Worm (Caenorhabditis elegans) whole organism, late embryonic: Measurements from ENCODE around the gene M163.1.
A peak's percentile ranks its signal among the peaks of the same experiment; 100 is the strongest.

Source experiments
- C08G9.2 ChIP-seq: sonication (generic microtip); optimal IDR thresholded peaks from 2 replicates; lab custom pipeline; 2016; ENCODE audit warnings: mild to moderate bottlenecking, missing genetic modification characterization, moderate library complexity, missing compliant biosample characterization
- C38D4.7 ChIP-seq: fragments of 200-800 bp; sonication (Bioruptor generic); optimal IDR thresholded peaks from 2 replicates; lab custom pipeline; 2018; ENCODE audit warnings: mild to moderate bottlenecking, missing genetic modification characterization, moderate library complexity, missing compliant biosample characterization
- F13H6.1 ChIP-seq: sonication (generic microtip); optimal IDR thresholded peaks from 2 replicates; lab custom pipeline; 2016; ENCODE audit warnings: missing genetic modification characterization, missing compliant biosample characterization
- K02D7.2 ChIP-seq: sonication (generic microtip); optimal IDR thresholded peaks from 2 replicates; lab custom pipeline; 2017; ENCODE audit warnings: mild to moderate bottlenecking, missing genetic modification characterization, missing compliant biosample characterization
- T23F11.4 ChIP-seq: fragments of 200-800 bp; sonication (Bioruptor generic); optimal IDR thresholded peaks from 2 replicates; lab custom pipeline; 2018; ENCODE audit warnings: mild to moderate bottlenecking, missing genetic modification characterization, missing compliant biosample characterization
- ama-1 ChIP-seq: fragments of 150-350 bp; optimal IDR thresholded peaks from 2 replicates; lab custom pipeline; 2014
- ceh-14 ChIP-seq: sonication (generic microtip); optimal IDR thresholded peaks from 2 replicates; lab custom pipeline; 2016; ENCODE audit warnings: missing genotype, missing genetic modification characterization, missing compliant biosample characterization
- ceh-19 ChIP-seq: fragments of 200-800 bp; sonication (Bioruptor generic); optimal IDR thresholded peaks from 2 replicates; lab custom pipeline; 2018; ENCODE audit warnings: mild to moderate bottlenecking, missing genetic modification characterization, missing compliant biosample characterization
- ceh-2 ChIP-seq: sonication (generic microtip); optimal IDR thresholded peaks from 2 replicates; lab custom pipeline; 2016; ENCODE audit warnings: missing genotype, missing genetic modification characterization, missing compliant biosample characterization
- ceh-30 ChIP-seq: fragments of 150-350 bp; optimal IDR thresholded peaks from 2 replicates; lab custom pipeline; 2014; ENCODE audit warnings: missing biosample characterization, missing genetic modification characterization
- ceh-31 ChIP-seq: sonication (generic microtip); optimal IDR thresholded peaks from 2 replicates; lab custom pipeline; 2016; ENCODE audit warnings: missing genetic modification characterization, missing compliant biosample characterization
- ceh-34 ChIP-seq: sonication (generic microtip); optimal IDR thresholded peaks from 2 replicates; lab custom pipeline; 2016; ENCODE audit warnings: mild to moderate bottlenecking, missing genetic modification characterization, missing compliant biosample characterization
- ceh-48 ChIP-seq: sonication (generic microtip); optimal IDR thresholded peaks from 2 replicates; lab custom pipeline; 2016; ENCODE audit warnings: missing genetic modification characterization, inconsistent platforms, missing compliant biosample characterization
- ceh-9 ChIP-seq: sonication (generic microtip); optimal IDR thresholded peaks from 2 replicates; lab custom pipeline; 2016; ENCODE audit warnings: mild to moderate bottlenecking, missing genetic modification characterization, inconsistent platforms, missing compliant biosample characterization
- dmd-4 ChIP-seq: sonication (generic microtip); optimal IDR thresholded peaks from 2 replicates; lab custom pipeline; 2016; ENCODE audit warnings: borderline replicate concordance, missing genetic modification characterization, missing compliant biosample characterization
- dve-1 ChIP-seq: sonication (generic microtip); optimal IDR thresholded peaks from 2 replicates; lab custom pipeline; 2017; ENCODE audit warnings: antibody characterized with exemption, mild to moderate bottlenecking, missing genetic modification characterization, missing compliant biosample characterization
- ets-4 ChIP-seq: sonication (generic microtip); optimal IDR thresholded peaks from 2 replicates; lab custom pipeline; 2016; ENCODE audit warnings: missing genetic modification characterization, missing compliant biosample characterization
- eyg-1 ChIP-seq: sonication (generic microtip); optimal IDR thresholded peaks from 2 replicates; lab custom pipeline; 2016; ENCODE audit warnings: missing genotype, missing genetic modification characterization, missing compliant biosample characterization
- fkh-6 ChIP-seq: sonication (generic microtip); optimal IDR thresholded peaks from 2 replicates; lab custom pipeline; 2016; ENCODE audit warnings: missing genetic modification characterization, missing compliant biosample characterization
- gmeb-2 ChIP-seq: sonication (generic microtip); optimal IDR thresholded peaks from 2 replicates; lab custom pipeline; 2016; ENCODE audit warnings: missing genetic modification characterization, inconsistent platforms, missing compliant biosample characterization
- hlh-13 ChIP-seq: fragments of 200-800 bp; sonication (Bioruptor generic); optimal IDR thresholded peaks from 2 replicates; lab custom pipeline; 2018; ENCODE audit warnings: mild to moderate bottlenecking, missing genetic modification characterization, missing compliant biosample characterization
- hlh-30 ChIP-seq: sonication (generic microtip); optimal IDR thresholded peaks from 2 replicates; lab custom pipeline; 2017; ENCODE audit warnings: antibody characterized with exemption, missing genetic modification characterization, missing compliant biosample characterization; ENCODE audit not compliant: insufficient read depth
- hlh-6 ChIP-seq: sonication (generic microtip); optimal IDR thresholded peaks from 2 replicates; lab custom pipeline; 2016; ENCODE audit warnings: missing genotype, missing genetic modification characterization, missing compliant biosample characterization
- madf-2 ChIP-seq: sonication (generic microtip); optimal IDR thresholded peaks from 2 replicates; lab custom pipeline; 2017; ENCODE audit warnings: missing genetic modification characterization, missing compliant biosample characterization
- nfya-1 ChIP-seq: sonication (generic microtip); optimal IDR thresholded peaks from 2 replicates; lab custom pipeline; 2017; ENCODE audit warnings: missing genetic modification characterization, mild to moderate bottlenecking, missing compliant biosample characterization, antibody characterized with exemption, moderate library complexity
- nhr-11 ChIP-seq: fragments of 150-350 bp; optimal IDR thresholded peaks from 2 replicates; lab custom pipeline; 2014; ENCODE audit warnings: missing biosample characterization, missing genetic modification characterization
- nhr-232 ChIP-seq: sonication (generic microtip); optimal IDR thresholded peaks from 2 replicates; lab custom pipeline; 2016; ENCODE audit warnings: missing genetic modification characterization, missing compliant biosample characterization
- npax-4 ChIP-seq: sonication (generic microtip); optimal IDR thresholded peaks from 2 replicates; lab custom pipeline; 2016; ENCODE audit warnings: missing genetic modification characterization, missing compliant biosample characterization
- pag-3 ChIP-seq: sonication (generic microtip); optimal IDR thresholded peaks from 2 replicates; lab custom pipeline; 2016; ENCODE audit warnings: missing compliant biosample characterization, missing genetic modification characterization, borderline replicate concordance
- pax-1 ChIP-seq: fragments of 150-350 bp; optimal IDR thresholded peaks from 2 replicates; lab custom pipeline; 2014; ENCODE audit warnings: missing biosample characterization, missing genetic modification characterization
- pha-4 ChIP-seq: fragments of 150-350 bp; optimal IDR thresholded peaks from 2 replicates; lab custom pipeline; 2018; ENCODE audit warnings: missing biosample characterization, missing genetic modification reagents, missing genetic modification characterization
- ref-2 ChIP-seq: sonication (generic microtip); optimal IDR thresholded peaks from 2 replicates; lab custom pipeline; 2016; ENCODE audit warnings: missing genetic modification characterization, missing compliant biosample characterization
- sox-2 ChIP-seq: fragments of 200-800 bp; sonication (Bioruptor generic); IDR thresholded peaks from 2 replicates; pipeline ENCODE4 v1.3.6; 2022; ENCODE audit warnings: missing genetic modification reagents, missing genetic modification characterization, missing compliant biosample characterization
- sox-4 ChIP-seq: sonication (generic microtip); optimal IDR thresholded peaks from 2 replicates; lab custom pipeline; 2017; ENCODE audit warnings: mild to moderate bottlenecking, missing genetic modification characterization, inconsistent platforms, missing compliant biosample characterization
- syd-9 ChIP-seq: sonication (generic microtip); optimal IDR thresholded peaks from 2 replicates; lab custom pipeline; 2016; ENCODE audit warnings: mild to moderate bottlenecking, missing genetic modification characterization, moderate library complexity, missing compliant biosample characterization
- tbx-2 ChIP-seq: sonication (generic microtip); optimal IDR thresholded peaks from 2 replicates; lab custom pipeline; 2016; ENCODE audit warnings: missing genetic modification characterization, missing compliant biosample characterization
- tbx-7 ChIP-seq: sonication (generic microtip); optimal IDR thresholded peaks from 2 replicates; lab custom pipeline; 2016; ENCODE audit warnings: missing genotype, missing genetic modification characterization, missing compliant biosample characterization
- ttx-3 ChIP-seq: sonication (generic microtip); optimal IDR thresholded peaks from 2 replicates; lab custom pipeline; 2016; ENCODE audit warnings: missing genetic modification reagents, missing genetic modification characterization, missing compliant biosample characterization
- unc-42 ChIP-seq: sonication (generic microtip); optimal IDR thresholded peaks from 2 replicates; lab custom pipeline; 2016; ENCODE audit warnings: missing genotype, missing genetic modification characterization, missing compliant biosample characterization
- zip-5 ChIP-seq: sonication (generic microtip); optimal IDR thresholded peaks from 2 replicates; lab custom pipeline; 2016; ENCODE audit warnings: missing genetic modification characterization, missing compliant biosample characterization

Gene M163.1

DNA sequence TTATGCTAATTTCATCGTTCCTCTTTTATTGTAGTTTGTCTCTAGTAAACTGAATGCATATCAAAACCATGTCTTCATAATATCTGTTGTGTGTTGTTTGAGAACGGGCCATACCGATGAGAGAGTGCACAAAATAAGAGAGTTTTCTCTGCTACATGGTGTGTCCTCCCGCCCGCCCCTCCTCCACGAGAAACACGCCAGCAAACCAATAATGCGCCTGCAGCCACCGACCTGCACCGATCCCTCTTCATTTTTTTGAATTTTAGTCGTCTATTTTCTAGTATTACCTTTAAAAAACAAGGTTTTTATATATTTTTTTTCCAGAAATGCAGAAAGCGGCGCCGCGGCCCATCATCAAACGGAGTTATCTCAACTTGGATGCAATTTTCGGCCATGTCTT, 23.4 kb downstream of the M163.1 start, which contains the start of gene gfi-3 (continued):
- no peak for TF ChIP-seq nhr-11
- TF ChIP-seq T23F11.4 (GFP tag; lab: Kevin White, UChicago): no peak
- no peak for TF ChIP-seq pha-4 (tag; lab: Kevin White, UChicago)
- peak; percentile 26 for TF ChIP-seq gmeb-2 (tag; lab: Kevin White, UChicago)
- TF ChIP-seq ceh-48 (tag; lab: Kevin White, UChicago): peak; percentile 18
- TF ChIP-seq tbx-2 (tag; lab: Kevin White, UChicago): peak; percentile 72
- no peak for TF ChIP-seq zip-5 (tag; lab: Kevin White, UChicago)
- no peak for TF ChIP-seq hlh-13
- TF ChIP-seq ets-4 (tag; lab: Kevin White, UChicago): no peak
- peak; percentile 41 for TF ChIP-seq ttx-3 (tag; lab: Kevin White, UChicago)
- peak; percentile 35 for TF ChIP-seq C38D4.7
- TF ChIP-seq ceh-34 (tag; lab: Kevin White, UChicago): peak; percentile 77
- TF ChIP-seq sox-2 (GFP tag; lab: Robert Waterston, UW): no peak
- TF ChIP-seq F13H6.1 (tag; lab: Kevin White, UChicago): peak; percentile 8
- TF ChIP-seq eyg-1 (tag; lab: Kevin White, UChicago): no peak
- TF ChIP-seq dve-1 (tag; lab: Kevin White, UChicago): no peak
- TF ChIP-seq dmd-4: peak; percentile 36
- TF ChIP-seq unc-42 (tag; lab: Kevin White, UChicago): peak; percentile 27
- peak; percentile 4 for TF ChIP-seq ceh-2 (tag; lab: Kevin White, UChicago)
- no peak for TF ChIP-seq hlh-30
- TF ChIP-seq ceh-9: no peak
- TF ChIP-seq hlh-6: no peak
- no peak for TF ChIP-seq ama-1 (lab: Kevin White, UChicago)
- TF ChIP-seq nfya-1 (tag; lab: Kevin White, UChicago): peak; percentile 72
- peak; percentile 33 for TF ChIP-seq sox-4 (tag; lab: Kevin White, UChicago)
- peak; percentile 46 for TF ChIP-seq ceh-31 (tag; lab: Kevin White, UChicago)
- TF ChIP-seq K02D7.2 (tag; lab: Kevin White, UChicago): no peak
- TF ChIP-seq C08G9.2: no peak
- TF ChIP-seq pag-3 (tag; lab: Kevin White, UChicago): no peak

DNA sequence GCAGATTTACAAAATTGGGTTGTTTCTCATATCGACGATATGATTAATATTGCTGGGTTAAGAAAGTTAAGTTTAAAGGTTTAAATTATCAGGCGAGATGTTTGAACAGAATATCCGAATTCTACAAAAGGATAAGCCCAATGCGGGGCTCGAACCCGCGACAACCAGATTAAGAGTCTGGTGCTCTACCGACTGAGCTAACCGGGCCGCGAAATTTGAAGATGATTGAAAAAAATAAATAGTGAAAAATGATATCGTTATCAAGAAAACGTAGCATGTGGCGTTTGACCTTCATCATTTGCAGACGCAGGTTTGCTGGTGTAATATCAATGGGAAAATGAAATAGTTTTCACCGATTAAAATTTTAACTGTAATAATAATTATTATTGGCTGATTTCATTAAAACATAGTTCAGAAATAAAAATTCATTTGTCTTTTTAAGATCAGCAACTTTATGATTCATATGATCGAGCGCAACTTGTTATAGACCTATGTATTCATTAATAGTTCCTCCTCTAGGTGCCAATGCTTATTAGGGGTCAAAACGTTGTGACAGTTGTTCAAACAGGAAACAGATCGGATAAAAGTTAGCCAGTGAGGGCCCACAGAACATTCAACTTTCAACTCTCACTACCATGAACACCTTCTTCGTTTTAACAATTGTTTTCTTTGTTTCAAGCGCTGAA, 24.7 kb downstream of the M163.1 start, which contains the start of gene M163.11:
TSS of gene M163.11 (plus strand) at position 636 of the 686 bp plus-strand sequence.
- no peak for TF ChIP-seq tbx-7 (tag; lab: Kevin White, UChicago)
- peak; percentile 45 for TF ChIP-seq dve-1 (tag; lab: Kevin White, UChicago)
- TF ChIP-seq, all 69 proteins: peak for 1

DNA sequence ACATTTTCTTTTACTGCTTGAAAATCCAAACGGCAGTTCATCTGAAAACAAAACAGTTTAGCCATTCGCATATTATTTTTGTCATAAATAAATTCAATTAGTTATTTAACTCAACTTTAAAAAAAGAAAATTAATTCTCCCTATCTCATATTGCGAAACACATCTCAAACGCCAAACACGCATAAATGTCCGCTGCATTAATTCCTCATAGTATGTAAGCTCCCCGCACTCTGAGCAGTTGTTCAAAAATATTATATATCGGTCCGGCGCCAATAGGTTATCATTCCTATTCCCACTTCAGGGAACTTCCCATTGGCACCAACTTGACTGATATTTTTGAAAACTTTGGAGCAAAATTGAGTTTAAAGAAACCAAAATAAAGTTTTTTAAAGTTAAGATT, 25.4 kb downstream of the M163.1 start:
- TF ChIP-seq pax-1 (tag; lab: Kevin White, UChicago) (no peak), hlh-13 (no peak), ceh-2 (tag; lab: Kevin White, UChicago) (no peak), nhr-232 (no peak)
- TF ChIP-seq, all 69 proteins: peak for 0

ce11 chrX:14477338-14477737, 26.3 kb downstream of the M163.1 start:
- TF ChIP-seq ama-1 (lab: Kevin White, UChicago) (no peak), ceh-2 (tag; lab: Kevin White, UChicago) (no peak), eyg-1 (tag; lab: Kevin White, UChicago) (no peak)

ce11 chrX:14476625-14477257, 26.9 kb downstream of the M163.1 start:
- TF ChIP-seq ceh-30 (tag; lab: Kevin White, UChicago) (no peak), nhr-232 (no peak), ceh-31 (tag; lab: Kevin White, UChicago) (no peak), madf-2 (tag; lab: Kevin White, UChicago) (no peak), npax-4 (tag; lab: Kevin White, UChicago) (no peak), ttx-3 (tag; lab: Kevin White, UChicago) (no peak), fkh-6 (tag; lab: Kevin White, UChicago) (no peak), syd-9 (tag; lab: Kevin White, UChicago) (no peak), pag-3 (tag; lab: Kevin White, UChicago) (no peak), ceh-9 (no peak), ceh-48 (tag; lab: Kevin White, UChicago) (no peak), sox-4 (tag; lab: Kevin White, UChicago) (no peak), ceh-19 (GFP tag; lab: Kevin White, UChicago) (no peak), zip-5 (tag; lab: Kevin White, UChicago) (no peak), T23F11.4 (GFP tag; lab: Kevin White, UChicago) (no peak), ceh-14 (tag; lab: Kevin White, UChicago) (no peak), K02D7.2 (tag; lab: Kevin White, UChicago) (no peak), dve-1 (tag; lab: Kevin White, UChicago) (no peak), ref-2 (tag; lab: Kevin White, UChicago) (no peak), dmd-4 (no peak)
